Fruit fly (Drosophila melanogaster) whole organism, wandering third instar larva: ENCODE results near the gene TwdlE.
A peak's percentile ranks its signal among the peaks of the same experiment; 100 is the strongest.

Experiments used
- Abd-B ChIP-seq: fragments of >200 bp; optimal IDR thresholded peaks from 2 replicates; lab custom pipeline; 2017; ENCODE audit warnings: missing biosample characterization, missing genetic modification characterization
- CG9705 ChIP-seq: fragments of 200-800 bp; sonication (Bioruptor generic); optimal IDR thresholded peaks from 2 replicates; lab custom pipeline; 2018; ENCODE audit warnings: missing biosample characterization, mild to moderate bottlenecking, missing genetic modification characterization
- CrebA ChIP-seq: fragments of 200-800 bp; sonication (Bioruptor generic); optimal IDR thresholded peaks from 2 replicates; lab custom pipeline; 2016; ENCODE audit warnings: missing biosample characterization, mild to moderate bottlenecking, missing genetic modification characterization, borderline replicate concordance
- Dfd ChIP-seq: fragments of >200 bp; optimal IDR thresholded peaks from 2 replicates; lab custom pipeline; 2017; ENCODE audit warnings: missing biosample characterization, missing genetic modification characterization
- Dif ChIP-seq: fragments of 200-275, 200-300 bp; sonication (Bioruptor generic); optimal IDR thresholded peaks from 2 replicates; lab custom pipeline; 2018; ENCODE audit warnings: missing biosample characterization, missing genetic modification characterization; ENCODE audit not compliant: partially characterized antibody
- GATAd ChIP-seq: sonication (Bioruptor generic); optimal IDR thresholded peaks from 2 replicates; lab custom pipeline; 2016; ENCODE audit warnings: missing biosample characterization, missing genetic modification characterization
- HLH106 ChIP-seq: fragments of 200-800 bp; optimal IDR thresholded peaks from 3 replicates; lab custom pipeline; 2019; ENCODE audit warnings: missing biosample characterization, mild to moderate bottlenecking, missing genetic modification characterization, moderate library complexity
- Hnf4 ChIP-seq: fragments of 200-800 bp; sonication (Bioruptor generic); optimal IDR thresholded peaks from 2 replicates; lab custom pipeline; 2016; ENCODE audit warnings: missing biosample characterization, mild to moderate bottlenecking, missing genetic modification characterization
- Hr78 ChIP-seq: fragments of >200 bp; optimal IDR thresholded peaks from 2 replicates; lab custom pipeline; 2017; ENCODE audit warnings: missing biosample characterization, missing genetic modification characterization
- Hr83 ChIP-seq: fragments of 200-300 bp; sonication (Bioruptor generic); optimal IDR thresholded peaks from 2 replicates; lab custom pipeline; 2016; ENCODE audit warnings: missing biosample characterization, mild to moderate bottlenecking, missing genetic modification characterization, moderate library complexity; ENCODE audit not compliant: poor library complexity, severe bottlenecking
- Jra ChIP-seq: sonication (Bioruptor generic); optimal IDR thresholded peaks from 2 replicates; lab custom pipeline; 2016; ENCODE audit warnings: missing biosample characterization, missing genetic modification characterization
- Myc ChIP-seq: fragments of >200 bp; optimal IDR thresholded peaks from 2 replicates; lab custom pipeline; 2017
- N ChIP-seq: fragments of >200 bp; optimal IDR thresholded peaks from 2 replicates; lab custom pipeline; 2018; ENCODE audit warnings: missing biosample characterization, missing external identifiers, missing genetic modification characterization
- OdsH ChIP-seq: fragments of 200-800 bp; sonication (Bioruptor generic); optimal IDR thresholded peaks from 2 replicates; lab custom pipeline; 2016; ENCODE audit warnings: missing biosample characterization, mild to moderate bottlenecking, missing genetic modification characterization
- Rel ChIP-seq, 2 experiments: fragments of 200-800 bp; sonication (Bioruptor generic) in 1 of 2; optimal IDR thresholded peaks; 2 replicates in 1 of 2; 3 replicates in 1 of 2; lab custom pipeline; 2016 to 2019; ENCODE audit warnings: mild to moderate bottlenecking in 2 of 2, missing biosample characterization in 2 of 2, missing genetic modification characterization in 2 of 2, moderate library complexity in 1 of 2
- Sp1 ChIP-seq: fragments of 200-800 bp; sonication (Bioruptor generic); optimal IDR thresholded peaks from 3 replicates; lab custom pipeline; 2019; ENCODE audit warnings: missing biosample characterization, mild to moderate bottlenecking, missing genetic modification characterization, moderate library complexity
- Vsx2 ChIP-seq: fragments of 200-300, 225-300 bp; sonication (Bioruptor generic); optimal IDR thresholded peaks from 2 replicates; lab custom pipeline; 2018; ENCODE audit warnings: missing biosample characterization, missing genetic modification characterization; ENCODE audit not compliant: partially characterized antibody
- brk ChIP-seq: fragments of 200-800 bp; sonication (Bioruptor generic); optimal IDR thresholded peaks from 2 replicates; lab custom pipeline; 2016; ENCODE audit warnings: missing biosample characterization, mild to moderate bottlenecking, missing genetic modification characterization
- dl ChIP-seq, 2 experiments: fragments of 175-275, 200-275 bp in 1 of 2; fragments of 200-275 bp in 1 of 2; sonication (Bioruptor generic); optimal IDR thresholded peaks; lab custom pipeline; 2018; ENCODE audit warnings: mild to moderate bottlenecking in 2 of 2, missing biosample characterization in 2 of 2, missing genetic modification characterization in 2 of 2, moderate library complexity in 2 of 2; ENCODE audit not compliant: partially characterized antibody in 2 of 2, insufficient read depth in 1 of 2
- dmrt93B ChIP-seq: fragments of 200-800 bp; sonication (Bioruptor generic); optimal IDR thresholded peaks from 2 replicates; lab custom pipeline; 2018; ENCODE audit warnings: missing biosample characterization, mild to moderate bottlenecking, missing genetic modification characterization
- dsf ChIP-seq: sonication (Bioruptor generic); optimal IDR thresholded peaks from 2 replicates; lab custom pipeline; 2016; ENCODE audit warnings: missing biosample characterization, missing genetic modification characterization, borderline replicate concordance
- ey ChIP-seq: fragments of 200-800 bp; sonication (Bioruptor generic); optimal IDR thresholded peaks from 2 replicates; lab custom pipeline; 2016; ENCODE audit warnings: missing biosample characterization, missing genetic modification characterization
- foxo ChIP-seq, 2 experiments: fragments of 200-800 bp; sonication (Bioruptor generic); optimal IDR thresholded peaks; 2 replicates in 1 of 2; 3 replicates in 1 of 2; lab custom pipeline; 2016 to 2017; ENCODE audit warnings: missing biosample characterization in 2 of 2, missing genetic modification characterization in 2 of 2
- fru ChIP-seq: fragments of 200-800 bp; sonication (Bioruptor generic); optimal IDR thresholded peaks from 3 replicates; lab custom pipeline; 2016; ENCODE audit warnings: missing biosample characterization, mild to moderate bottlenecking, missing genetic modification characterization
- h ChIP-seq: fragments of 200-800 bp; sonication (Bioruptor generic); optimal IDR thresholded peaks from 3 replicates; lab custom pipeline; 2016; ENCODE audit warnings: missing biosample characterization, mild to moderate bottlenecking, missing genetic modification characterization
- jim ChIP-seq: fragments of 175-275, 200-325 bp; sonication (Bioruptor generic); optimal IDR thresholded peaks from 2 replicates; lab custom pipeline; 2016; ENCODE audit warnings: missing biosample characterization, mild to moderate bottlenecking, missing genetic modification characterization
- lola ChIP-seq: fragments of >200 bp; optimal IDR thresholded peaks from 2 replicates; lab custom pipeline; 2017; ENCODE audit warnings: missing biosample characterization, missing genetic modification characterization
- pan ChIP-seq: fragments of >200 bp; optimal IDR thresholded peaks from 2 replicates; lab custom pipeline; 2017
- psq ChIP-seq: fragments of 200-800 bp; sonication (Bioruptor generic); optimal IDR thresholded peaks from 3 replicates; lab custom pipeline; 2017; ENCODE audit warnings: missing biosample characterization, mild to moderate bottlenecking, missing genetic modification characterization, moderate library complexity
- rgr ChIP-seq: fragments of 200-800 bp; sonication (Bioruptor generic); optimal IDR thresholded peaks from 3 replicates; lab custom pipeline; 2016; ENCODE audit warnings: missing biosample characterization, mild to moderate bottlenecking, missing genetic modification characterization
- sage ChIP-seq: fragments of 200-800 bp; sonication (Bioruptor generic); optimal IDR thresholded peaks from 2 replicates; lab custom pipeline; 2016; ENCODE audit warnings: missing biosample characterization, mild to moderate bottlenecking, missing genetic modification characterization
- sv ChIP-seq: fragments of 200-800 bp; sonication (Bioruptor generic); optimal IDR thresholded peaks from 3 replicates; lab custom pipeline; 2016; ENCODE audit warnings: missing biosample characterization, missing genetic modification characterization
- tai ChIP-seq: sonication (Bioruptor generic); optimal IDR thresholded peaks from 2 replicates; lab custom pipeline; 2016; ENCODE audit warnings: missing biosample characterization, missing genetic modification characterization
- woc ChIP-seq: sonication (Bioruptor generic); optimal IDR thresholded peaks from 2 replicates; lab custom pipeline; 2016; ENCODE audit warnings: missing biosample characterization, mild to moderate bottlenecking, missing genetic modification characterization

Gene TwdlE

dm6 chr2L:7898581-7898980, 37.9 kb upstream of the TwdlE start (continued):
- TF ChIP-seq Vsx2 (GFP tag; lab: Kevin White, UChicago) (no peak), h (peak; percentile 54), Sp1 (GFP tag; lab: Kevin White, UChicago) (peak; percentile 19), GATAd (GFP tag; lab: Kevin White, UChicago) (no peak)

dm6 chr2L:7897245-7897644, 36.6 kb upstream of the TwdlE start:
- TF ChIP-seq fru (GFP tag; lab: Kevin White, UChicago) (peak; percentile 57), CrebA (GFP tag; lab: Kevin White, UChicago) (no peak), h (peak; percentile 68), dmrt93B (GFP tag; lab: Kevin White, UChicago) (peak; percentile 4), pan (no peak), OdsH (peak; percentile 21), GATAd (GFP tag; lab: Kevin White, UChicago) (no peak), Hr83 (GFP tag; lab: Kevin White, UChicago) (no peak), dsf (GFP tag; lab: Kevin White, UChicago) (no peak), Rel (GFP tag; optimal IDR thresholded peaks at IDR 0.05; lab: Kevin White, UChicago) (no peak), Rel (tag; optimal IDR thresholded peaks at IDR 0.05; lab: Kevin White, UChicago) (no peak), sage (no peak), Sp1 (GFP tag; lab: Kevin White, UChicago) (no peak), sv (GFP tag; lab: Kevin White, UChicago) (no peak), Dfd (GFP tag; lab: Kevin White, UChicago) (no peak), Vsx2 (GFP tag; lab: Kevin White, UChicago) (no peak), Abd-B (no peak), dl (GFP tag; optimal IDR thresholded peaks at IDR 0.05; lab: Kevin White, UChicago; ENCODE audit: insufficient read depth in 1 of 2, partially characterized antibody in 2 of 2) (no peak), HLH106 (tag; lab: Kevin White, UChicago) (peak; percentile 21), psq (GFP tag; lab: Kevin White, UChicago) (peak; percentile 25), Myc (lab: Kevin White, UChicago) (no peak), lola (GFP tag; lab: Kevin White, UChicago) (no peak), jim (no peak), N (GFP tag; lab: Kevin White, UChicago) (no peak), foxo (GFP tag; optimal IDR thresholded peaks at IDR 0.05; lab: Kevin White, UChicago) (peak in 1 of 2 experiments; percentile 54), ey (GFP tag; lab: Kevin White, UChicago) (peak; percentile 44), Jra (no peak), rgr (GFP tag; lab: Kevin White, UChicago) (peak; percentile 25), woc (GFP tag; lab: Kevin White, UChicago) (peak; percentile 53), Hr78 (GFP tag; lab: Kevin White, UChicago) (no peak), CG9705 (no peak), Hnf4 (GFP tag; lab: Kevin White, UChicago) (no peak), Dif (GFP tag; lab: Kevin White, UChicago) (no peak)

dm6 chr2L:7890654-7891114, 30.0 kb upstream of the TwdlE start, which contains the start of gene Spn28Db:
Spn28Db (minus strand) TSS chr2L:7890704.
- peak in 1 of 2 experiments; percentile 18 for TF ChIP-seq dl (GFP tag; optimal IDR thresholded peaks at IDR 0.05; lab: Kevin White, UChicago; ENCODE audit: insufficient read depth in 1 of 2, partially characterized antibody in 2 of 2)
- TF ChIP-seq brk (GFP tag; lab: Kevin White, UChicago) = no peak
- TF ChIP-seq tai = peak; percentile 46
- no peak for TF ChIP-seq N (GFP tag; lab: Kevin White, UChicago)
- no peak for TF ChIP-seq Dif (GFP tag; lab: Kevin White, UChicago)
- TF ChIP-seq Myc (lab: Kevin White, UChicago) = peak; percentile 47
- TF ChIP-seq, all 38 proteins: peak for 3

- TF ChIP-seq tai = no peak
- TF ChIP-seq N (GFP tag; lab: Kevin White, UChicago) = no peak
- no peak for TF ChIP-seq Dfd (GFP tag; lab: Kevin White, UChicago)
- no peak for TF ChIP-seq fru (GFP tag; lab: Kevin White, UChicago)
- no peak for TF ChIP-seq foxo (GFP tag; optimal IDR thresholded peaks at IDR 0.05; lab: Kevin White, UChicago)
Measured at dm6 chr2L:7889029-7889428, 28.4 kb upstream of the TwdlE start, which contains the start of gene Spn28Da. Spn28Da (minus strand) TSS chr2L:7889129.
